Fruit fly (Drosophila melanogaster): ENCODE results near the gene CG14262.

DNA sequence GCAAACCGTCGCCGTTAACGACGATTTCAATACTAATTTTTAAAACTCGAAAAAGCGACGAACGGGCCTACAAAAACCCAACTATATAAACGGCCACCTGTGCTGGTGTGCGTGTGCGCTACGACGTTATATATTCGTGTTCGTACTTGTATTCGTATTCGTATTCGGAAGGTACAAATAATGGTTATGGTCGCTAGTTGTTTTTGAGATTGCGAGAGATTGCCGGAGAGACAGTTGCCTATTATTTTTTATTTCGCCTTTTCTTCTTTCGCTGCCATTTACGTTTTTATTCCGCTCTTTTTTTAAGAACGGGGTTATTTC is 16.5 kb upstream of the CG14262 start:
- TF ChIP-seq CG15479 (GFP tag; optimal IDR thresholded peaks at IDR 0.05) (no peak), MBD-R2 (GFP tag; IDR thresholded peaks at IDR 0.05) (no peak), Adf1 (GFP tag; IDR thresholded peaks at IDR 0.05) (no peak; the same call in 1 of the 2 replicates), amos (GFP tag; IDR thresholded peaks at IDR 0.05; ENCODE audit: partially characterized antibody) (peak; percentile 12; the same call in 1 of the 2 replicates), insv (GFP tag; optimal IDR thresholded peaks at IDR 0.05) (no peak), CG3281 (GFP tag; optimal IDR thresholded peaks at IDR 0.05) (no peak), CG11398 (GFP tag; optimal IDR thresholded peaks at IDR 0.05) (no peak), hkb (optimal IDR thresholded peaks at IDR 0.05) (no peak), hkb (GFP tag; IDR thresholded peaks at IDR 0.05) (no peak; the same call in 1 of the 2 replicates)
